Fruit fly (Drosophila melanogaster) whole organism, adult: ENCODE results near the gene CG8202.

Experiments
- CG11617 ChIP-seq: fragments of 200-800 bp; sonication (Bioruptor generic); optimal IDR thresholded peaks from 2 replicates; lab custom pipeline; 2017; ENCODE audit warnings: mild to moderate bottlenecking, missing biosample characterization, missing genetic modification reagents, missing genetic modification characterization
- CG12768 ChIP-seq: fragments of 200-800 bp; sonication (Bioruptor generic); optimal IDR thresholded peaks from 2 replicates; lab custom pipeline; 2017; ENCODE audit warnings: missing biosample characterization, missing genetic modification characterization, mild to moderate bottlenecking, moderate library complexity, missing genetic modification reagents
- CG14711 ChIP-seq: fragments of 200-800 bp; sonication (Bioruptor generic); optimal IDR thresholded peaks from 2 replicates; lab custom pipeline; 2018; ENCODE audit warnings: missing biosample characterization, mild to moderate bottlenecking, missing genetic modification characterization, moderate library complexity
- CG1620 ChIP-seq: fragments of 200-800 bp; sonication (Bioruptor generic); optimal IDR thresholded peaks from 2 replicates; lab custom pipeline; 2016; ENCODE audit warnings: missing biosample characterization, missing genetic modification characterization
- CG33017 ChIP-seq: fragments of 200-800 bp; sonication (Bioruptor generic); optimal IDR thresholded peaks from 2 replicates; lab custom pipeline; 2018; ENCODE audit warnings: missing biosample characterization, mild to moderate bottlenecking, missing genetic modification characterization, moderate library complexity
- CG5204 ChIP-seq: fragments of 200-800 bp; sonication (Bioruptor generic); optimal IDR thresholded peaks from 2 replicates; lab custom pipeline; 2016; ENCODE audit warnings: missing biosample characterization, missing genetic modification characterization
- CG7045 ChIP-seq: fragments of 200-800 bp; sonication (Bioruptor generic); optimal IDR thresholded peaks from 2 replicates; lab custom pipeline; 2017; ENCODE audit warnings: missing biosample characterization, mild to moderate bottlenecking, missing genetic modification characterization
- CG7101 ChIP-seq: fragments of 200-800 bp; sonication (Bioruptor generic); optimal IDR thresholded peaks from 2 replicates; lab custom pipeline; 2018; ENCODE audit warnings: missing biosample characterization, mild to moderate bottlenecking, missing genetic modification characterization, moderate library complexity
- Clk ChIP-seq: fragments of 200-800 bp; sonication (Bioruptor generic); optimal IDR thresholded peaks from 2 replicates; lab custom pipeline; 2017; ENCODE audit warnings: missing biosample characterization, missing genetic modification characterization
- Crg-1 ChIP-seq: fragments of 200-800 bp; sonication (Bioruptor generic); optimal IDR thresholded peaks from 2 replicates; lab custom pipeline; 2016; ENCODE audit warnings: missing biosample characterization, missing genetic modification characterization
- Hr96 ChIP-seq: fragments of 200-800 bp; sonication (Bioruptor generic); optimal IDR thresholded peaks from 2 replicates; lab custom pipeline; 2016; ENCODE audit warnings: missing biosample characterization, missing genetic modification characterization
- Mnt ChIP-seq: fragments of 200-800 bp; sonication (Bioruptor generic); optimal IDR thresholded peaks from 2 replicates; lab custom pipeline; 2016; ENCODE audit warnings: missing biosample characterization, mild to moderate bottlenecking, missing genetic modification characterization
- bab1 ChIP-seq: fragments of 200-800 bp; sonication (Bioruptor generic); optimal IDR thresholded peaks from 3 replicates; lab custom pipeline; 2019; ENCODE audit warnings: missing biosample characterization, mild to moderate bottlenecking, missing genetic modification characterization, moderate library complexity
- cic ChIP-seq: fragments of 200-800 bp; sonication (Bioruptor generic); optimal IDR thresholded peaks from 2 replicates; lab custom pipeline; 2017; ENCODE audit warnings: missing biosample characterization, mild to moderate bottlenecking, missing genetic modification characterization, moderate library complexity
- cnc ChIP-seq, 2 experiments: fragments of >200 bp; optimal IDR thresholded peaks; 2 replicates each; lab custom pipeline; 2017
- kay ChIP-seq: fragments of 200-800 bp; sonication (Bioruptor generic); peaks from one replicate; lab custom pipeline; 2016; ENCODE audit warnings: missing biosample characterization, missing genetic modification characterization, borderline replicate concordance
- ovo ChIP-seq: fragments of 200-800 bp; sonication (Bioruptor generic); optimal IDR thresholded peaks from 2 replicates; lab custom pipeline; 2016; ENCODE audit warnings: missing biosample characterization, missing genetic modification characterization
- pad ChIP-seq: fragments of 200-800 bp; sonication (Bioruptor generic); optimal IDR thresholded peaks from 3 replicates; lab custom pipeline; 2017; ENCODE audit warnings: missing biosample characterization, missing genetic modification characterization, mild to moderate bottlenecking, moderate library complexity, missing genetic modification reagents
- tj ChIP-seq: fragments of 200-800 bp; sonication (Bioruptor generic); optimal IDR thresholded peaks from 3 replicates; lab custom pipeline; 2017; ENCODE audit warnings: missing biosample characterization, mild to moderate bottlenecking, missing genetic modification characterization, moderate library complexity
- toe ChIP-seq: fragments of 200-800 bp; sonication (Bioruptor generic); optimal IDR thresholded peaks from 2 replicates; lab custom pipeline; 2016; ENCODE audit warnings: missing biosample characterization, missing genetic modification characterization

The CG8202 gene

DNA sequence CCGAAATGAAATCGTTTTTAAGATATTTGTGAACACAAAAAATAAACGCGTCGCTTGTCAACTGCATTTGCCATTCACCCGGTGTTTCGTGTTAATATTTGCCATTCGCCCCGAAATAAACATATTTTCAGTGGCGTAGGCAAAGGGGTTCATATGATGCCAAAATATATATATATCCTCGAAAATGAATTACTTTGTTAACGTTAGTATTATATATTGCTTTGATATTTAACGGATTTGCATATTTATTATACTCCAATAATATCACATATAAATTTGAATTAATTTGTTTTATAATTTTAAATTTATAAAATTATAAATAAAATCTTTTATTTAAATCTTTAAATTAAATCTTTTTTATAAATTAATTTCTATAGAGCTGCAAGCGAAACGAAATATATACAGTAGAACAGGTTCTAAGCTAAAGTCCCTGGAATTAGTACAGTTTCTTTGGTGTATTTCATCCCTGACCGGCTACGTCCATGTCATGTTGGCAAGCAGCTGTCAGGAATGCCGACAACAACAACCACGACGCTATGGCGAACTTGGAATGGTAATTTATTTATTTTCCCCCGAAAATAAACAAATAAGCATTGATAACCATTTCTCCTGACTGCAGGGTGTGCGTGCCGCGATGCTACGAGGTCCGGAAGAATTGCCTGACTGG, at the start of gene CG8202, which contains the start of gene M1BP:
Gene CG8202, plus strand, starts transcription at position 495 of the 667 bp plus-strand sequence.
Gene M1BP, minus strand, starts transcription at position 102 of the 667 bp plus-strand sequence.
- peak; percentile 67 for TF ChIP-seq Crg-1 (GFP tag; lab: Kevin White, UChicago)
- peak; percentile 90 for TF ChIP-seq CG33017 (tag; lab: Kevin White, UChicago)
- no peak for TF ChIP-seq CG5204 (GFP tag; lab: Kevin White, UChicago)
- TF ChIP-seq CG12768: peak; percentile 93
- peak; percentile 75 for TF ChIP-seq bab1 (GFP tag; lab: Kevin White, UChicago)
- peak; percentile 76 for TF ChIP-seq tj
- no peak for TF ChIP-seq Hr96 (GFP tag; lab: Kevin White, UChicago)
- peak; percentile 68 for TF ChIP-seq CG1620 (GFP tag; lab: Kevin White, UChicago)
- TF ChIP-seq CG7045 (GFP tag; lab: Kevin White, UChicago): peak; percentile 92
- no peak for TF ChIP-seq cnc (optimal IDR thresholded peaks at IDR 0.05; lab: Kevin White, UChicago)
- peak; percentile 84 for TF ChIP-seq CG14711 (tag; lab: Kevin White, UChicago)
- peak; percentile 1 for TF ChIP-seq cic
- TF ChIP-seq toe (GFP tag; lab: Kevin White, UChicago): peak; percentile 74
- TF ChIP-seq CG11617 (GFP tag; lab: Kevin White, UChicago): peak; percentile 96
- peak; percentile 53 for TF ChIP-seq Mnt (GFP tag; lab: Kevin White, UChicago)
- peak; percentile 1 for TF ChIP-seq Clk (GFP tag; lab: Kevin White, UChicago)
- peak; percentile 25 for TF ChIP-seq kay
- peak; percentile 77 for TF ChIP-seq pad (GFP tag; lab: Kevin White, UChicago)
- TF ChIP-seq CG7101 (tag; lab: Kevin White, UChicago): peak; percentile 93
- peak; percentile 73 for TF ChIP-seq ovo (GFP tag; lab: Kevin White, UChicago)

dm6 chr3R:8683280-8683679, 48.6 kb upstream of the CG8202 start:
- TF ChIP-seq CG14711 (tag; lab: Kevin White, UChicago) (no peak), CG7101 (tag; lab: Kevin White, UChicago) (no peak), Clk (GFP tag; lab: Kevin White, UChicago) (no peak), ovo (GFP tag; lab: Kevin White, UChicago) (no peak), CG11617 (GFP tag; lab: Kevin White, UChicago) (no peak), tj (no peak), Hr96 (GFP tag; lab: Kevin White, UChicago) (no peak), CG1620 (GFP tag; lab: Kevin White, UChicago) (no peak), bab1 (GFP tag; lab: Kevin White, UChicago) (no peak)

DNA sequence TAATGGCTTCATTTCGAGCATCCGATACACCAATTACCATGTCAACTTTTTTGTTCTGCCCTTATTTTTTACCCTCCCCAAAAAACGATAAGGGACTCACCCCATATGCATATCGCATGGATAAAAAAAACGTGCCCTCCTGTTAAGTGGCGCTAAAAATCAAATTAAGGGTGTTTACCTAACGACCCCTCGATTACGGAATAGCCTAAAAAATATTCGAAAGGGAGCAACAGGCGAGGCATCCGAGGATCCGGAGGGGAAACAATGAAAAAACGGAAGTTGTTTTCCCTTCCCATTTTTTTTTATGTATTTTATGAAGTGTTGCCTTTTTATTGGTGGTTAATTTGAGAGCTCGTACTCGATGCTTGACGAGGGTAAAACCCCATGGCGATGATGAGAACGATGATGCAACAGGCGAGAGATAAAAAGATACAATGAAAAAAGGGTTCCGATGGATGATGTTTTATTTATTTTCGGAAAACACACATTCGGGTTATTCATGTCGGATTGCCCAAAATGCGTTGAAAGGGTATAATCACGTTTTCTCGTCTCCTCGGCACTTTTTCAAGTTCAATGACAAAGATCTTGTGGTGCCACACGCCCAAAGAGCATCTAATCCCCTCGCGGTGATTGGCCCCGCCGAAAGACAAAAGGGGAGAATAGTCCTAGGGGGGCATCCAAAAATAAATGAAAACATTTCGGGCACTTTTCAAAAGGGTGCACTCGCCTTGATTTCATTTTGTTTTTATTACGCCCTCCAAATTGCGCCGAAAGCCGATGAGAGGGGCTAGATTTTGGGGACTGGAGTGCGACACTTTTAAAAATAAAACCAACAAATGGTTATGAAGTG, 47.3 kb upstream of the CG8202 start, which contains the start of gene CG44227:
Gene CG44227, minus strand, starts transcription at position 849 of the 850 bp plus-strand sequence.
- TF ChIP-seq CG11617 (GFP tag; lab: Kevin White, UChicago): no peak
- TF ChIP-seq toe (GFP tag; lab: Kevin White, UChicago): no peak
- no peak for TF ChIP-seq Crg-1 (GFP tag; lab: Kevin White, UChicago)
- no peak for TF ChIP-seq CG7045 (GFP tag; lab: Kevin White, UChicago)
- no peak for TF ChIP-seq Hr96 (GFP tag; lab: Kevin White, UChicago)
- no peak for TF ChIP-seq tj
- TF ChIP-seq CG33017 (tag; lab: Kevin White, UChicago): no peak
- no peak for TF ChIP-seq ovo (GFP tag; lab: Kevin White, UChicago)
- no peak for TF ChIP-seq cnc (optimal IDR thresholded peaks at IDR 0.05; lab: Kevin White, UChicago)
- no peak for TF ChIP-seq CG5204 (GFP tag; lab: Kevin White, UChicago)
- TF ChIP-seq CG12768: no peak
- TF ChIP-seq kay: no peak
- TF ChIP-seq CG14711 (tag; lab: Kevin White, UChicago): no peak
- TF ChIP-seq CG7101 (tag; lab: Kevin White, UChicago): no peak
- no peak for TF ChIP-seq Clk (GFP tag; lab: Kevin White, UChicago)
- no peak for TF ChIP-seq CG1620 (GFP tag; lab: Kevin White, UChicago)
- TF ChIP-seq pad (GFP tag; lab: Kevin White, UChicago): no peak

- TF ChIP-seq CG1620 (GFP tag; lab: Kevin White, UChicago): no peak
- TF ChIP-seq toe (GFP tag; lab: Kevin White, UChicago): no peak
- TF ChIP-seq CG5204 (GFP tag; lab: Kevin White, UChicago): no peak
- TF ChIP-seq Hr96 (GFP tag; lab: Kevin White, UChicago): no peak
- TF ChIP-seq tj: no peak
- no peak for TF ChIP-seq CG11617 (GFP tag; lab: Kevin White, UChicago)
- TF ChIP-seq cnc (optimal IDR thresholded peaks at IDR 0.05; lab: Kevin White, UChicago): no peak
These were observed 45.4 kb upstream of the CG8202 start for dm6 chr3R:8686446-8686845.

- TF ChIP-seq CG1620 (GFP tag; lab: Kevin White, UChicago) (no peak), Mnt (GFP tag; lab: Kevin White, UChicago) (no peak), cnc (optimal IDR thresholded peaks at IDR 0.05; lab: Kevin White, UChicago) (no peak), Hr96 (GFP tag; lab: Kevin White, UChicago) (peak; percentile 54), CG14711 (tag; lab: Kevin White, UChicago) (no peak), tj (no peak), CG5204 (GFP tag; lab: Kevin White, UChicago) (peak; percentile 66), CG7101 (tag; lab: Kevin White, UChicago) (no peak), CG12768 (peak; percentile 74), pad (GFP tag; lab: Kevin White, UChicago) (no peak), ovo (GFP tag; lab: Kevin White, UChicago) (no peak), Clk (GFP tag; lab: Kevin White, UChicago) (no peak), bab1 (GFP tag; lab: Kevin White, UChicago) (no peak), cic (no peak), Crg-1 (GFP tag; lab: Kevin White, UChicago) (no peak), toe (GFP tag; lab: Kevin White, UChicago) (peak; percentile 68), CG7045 (GFP tag; lab: Kevin White, UChicago) (peak; percentile 89), kay (no peak), CG33017 (tag; lab: Kevin White, UChicago) (peak; percentile 86), CG11617 (GFP tag; lab: Kevin White, UChicago) (no peak)
These were observed 37.6 kb upstream of the CG8202 start for dm6 chr3R:8694110-8694826.
